Fruit fly (Drosophila melanogaster): ENCODE data around the gene mmm.

dm6 chr3L:7550225-7550624, 33.0 kb upstream of the mmm start:
- TF ChIP-seq CG8478 (optimal IDR thresholded peaks at IDR 0.05) (no peak), CTCF (optimal IDR thresholded peaks at IDR 0.05) (no peak)

Data from S2 (cell line).